Fruit fly (Drosophila melanogaster): ENCODE measurements around the gene nur.

The nur gene

DNA sequence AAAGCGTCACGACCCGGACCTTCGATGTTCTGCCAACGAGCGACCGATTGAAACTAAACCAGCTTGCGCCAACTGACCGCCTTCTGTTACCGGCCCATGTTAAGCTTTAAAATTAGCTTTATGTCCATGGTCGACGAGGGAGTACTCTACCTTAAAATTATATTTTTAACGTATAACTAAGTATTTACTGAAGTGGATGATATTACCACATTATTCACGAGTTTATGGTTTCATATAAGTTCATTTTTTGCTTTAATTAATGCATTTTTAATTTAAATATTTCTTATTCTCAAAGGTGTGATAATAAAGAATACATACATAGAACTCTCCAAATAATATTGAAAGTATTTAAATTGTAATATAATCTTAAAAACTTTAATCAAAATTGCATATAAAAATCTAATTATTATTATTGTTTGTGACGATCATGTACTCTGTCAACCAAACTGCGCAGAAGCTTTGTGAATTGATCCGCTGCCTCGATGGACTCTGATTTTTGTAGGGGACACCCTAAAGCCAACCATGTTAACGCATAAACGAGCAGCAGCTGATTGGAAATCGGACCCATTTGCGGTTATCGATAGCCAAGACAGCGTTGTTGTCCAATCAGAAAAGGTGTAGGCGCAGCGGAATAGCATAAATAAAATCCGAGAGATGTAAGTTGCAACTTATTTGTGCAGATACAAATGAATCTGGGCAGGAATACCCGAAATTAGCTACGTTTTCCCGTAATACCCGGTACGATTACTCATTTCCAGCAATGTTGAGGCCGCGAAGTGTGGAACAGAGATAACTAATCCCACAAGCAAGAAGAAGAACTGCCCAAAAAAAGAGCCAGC, 44.4 kb downstream of the nur start, which contains the start of the genes CG9008 and p38b (continued):
- TF ChIP-seq CG3281 (GFP tag; optimal IDR thresholded peaks at IDR 0.05) = peak; percentile 89
- TF ChIP-seq nerfin-2 (GFP tag; IDR thresholded peaks at IDR 0.05; ENCODE audit: partially characterized antibody) = 0 out of 2 replicates have a peak, but pooled peaks have one; percentile 48
- TF ChIP-seq CG6689 (GFP tag; IDR thresholded peaks at IDR 0.05) = peak; percentile 67; the same call in 1 of the 2 replicates
- peak; percentile 30 for TF ChIP-seq CrebB (tag; optimal IDR thresholded peaks at IDR 0.05)
- peak; percentile 79 for TF ChIP-seq sens (GFP tag)
- TF ChIP-seq Elba2 (GFP tag; optimal IDR thresholded peaks at IDR 0.05) = peak; percentile 33
- TF ChIP-seq CG17385 (GFP tag; optimal IDR thresholded peaks at IDR 0.05) = peak; percentile 90
- TF ChIP-seq al (GFP tag; IDR thresholded peaks at IDR 0.05) = 0 out of 2 replicates have a peak, but pooled peaks have one; percentile 46
- no peak for TF ChIP-seq CG31365 (tag; optimal IDR thresholded peaks at IDR 0.05)
- TF ChIP-seq CG17829 (tag; optimal IDR thresholded peaks at IDR 0.05) = peak; percentile 88
- TF ChIP-seq lola (GFP tag; optimal IDR thresholded peaks at IDR 0.05) = peak in 1 of 3 experiments; percentile 83
- no peak for TF ChIP-seq fru (optimal IDR thresholded peaks at IDR 0.05)
- peak; percentile 80 for TF ChIP-seq gcm (GFP tag; optimal IDR thresholded peaks at IDR 0.05)
- no peak for TF ChIP-seq oc (tag; optimal IDR thresholded peaks at IDR 0.05)
- TF ChIP-seq dm (GFP tag; optimal IDR thresholded peaks at IDR 0.05) = no peak
- peak; percentile 94 for TF ChIP-seq Sox100B (GFP tag; optimal IDR thresholded peaks at IDR 0.05)
- no peak for TF ChIP-seq fu2 (GFP tag; optimal IDR thresholded peaks at IDR 0.05)
- TF ChIP-seq CG13123 (GFP tag; optimal IDR thresholded peaks at IDR 0.05) = peak; percentile 2
- no peak for TF ChIP-seq Camta (GFP tag; optimal IDR thresholded peaks at IDR 0.05)
- TF ChIP-seq CG6272 (GFP tag; IDR thresholded peaks at IDR 0.05) = peak; percentile 71
- TF ChIP-seq ERR (GFP tag; optimal IDR thresholded peaks at IDR 0.05) = no peak
- TF ChIP-seq Poxn (GFP tag; IDR thresholded peaks at IDR 0.05) = no peak
- TF ChIP-seq trh (GFP tag; optimal IDR thresholded peaks at IDR 0.05) = peak; percentile 30
- peak; percentile 45; the same call in 1 of the 2 replicates for TF ChIP-seq Scr (GFP tag; IDR thresholded peaks at IDR 0.05; ENCODE audit: partially characterized antibody)
- peak; percentile 66 for TF ChIP-seq CG32532 (GFP tag; IDR thresholded peaks at IDR 0.05)
- no peak for TF ChIP-seq sc (optimal IDR thresholded peaks at IDR 0.05)
- TF ChIP-seq sc (GFP tag; optimal IDR thresholded peaks at IDR 0.05) = peak; percentile 65
- peak; percentile 80 for TF ChIP-seq cwo (GFP tag; optimal IDR thresholded peaks at IDR 0.05)
- TF ChIP-seq CG8765 (GFP tag; IDR thresholded peaks at IDR 0.05) = no peak
- TF ChIP-seq gro (GFP tag; optimal IDR thresholded peaks at IDR 0.05) = no peak
- no peak for TF ChIP-seq dati (GFP tag; IDR thresholded peaks at IDR 0.05)
- peak; percentile 58 for TF ChIP-seq CG4730 (GFP tag; IDR thresholded peaks at IDR 0.05)
- peak; percentile 87 for TF ChIP-seq Dek (tag; optimal IDR thresholded peaks at IDR 0.05)
- peak; percentile 69 for TF ChIP-seq CG17359 (tag; optimal IDR thresholded peaks at IDR 0.05)
- TF ChIP-seq BEAF-32 (GFP tag; optimal IDR thresholded peaks at IDR 0.05) = peak; percentile 61
- peak; percentile 46 for TF ChIP-seq CG15696 (tag; optimal IDR thresholded peaks at IDR 0.05)
- no peak for TF ChIP-seq repo (GFP tag; optimal IDR thresholded peaks at IDR 0.05)
- no peak for TF ChIP-seq jigr1 (GFP tag; IDR thresholded peaks at IDR 0.05)
- TF ChIP-seq Lhr (GFP tag; optimal IDR thresholded peaks at IDR 0.05) = no peak
- peak; percentile 49; the same call in 1 of the 3 replicates for TF ChIP-seq Opbp (GFP tag; IDR thresholded peaks at IDR 0.05; ENCODE audit: partially characterized antibody)
- no peak for TF ChIP-seq chm (GFP tag; IDR thresholded peaks at IDR 0.05)
- no peak for TF ChIP-seq mld (GFP tag; IDR thresholded peaks at IDR 0.05; ENCODE audit: partially characterized antibody)
- no peak for TF ChIP-seq CG3838 (GFP tag; optimal IDR thresholded peaks at IDR 0.05)
- peak; percentile 41 for TF ChIP-seq CG6813 (GFP tag; optimal IDR thresholded peaks at IDR 0.05)
- peak; percentile 89 for TF ChIP-seq CG2712 (tag; optimal IDR thresholded peaks at IDR 0.05)
- peak; percentile 52 for TF ChIP-seq wek (GFP tag; optimal IDR thresholded peaks at IDR 0.05)
- TF ChIP-seq CG1647 (GFP tag; optimal IDR thresholded peaks at IDR 0.05) = no peak
- TF ChIP-seq BtbVII (GFP tag; optimal IDR thresholded peaks at IDR 0.05) = peak; percentile 80
- TF ChIP-seq gsb-n (tag; optimal IDR thresholded peaks at IDR 0.05) = peak; percentile 77
